Fruit fly (Drosophila melanogaster) whole organism, embryonic: ENCODE results near the gene dls.

ENCODE experiments used
- CG10366 ChIP-seq: fragments of 200-800 bp; sonication (Bioruptor generic); IDR thresholded peaks from 2 replicates; pipeline ENCODE4 v1.3.6; 2022; ENCODE audit warnings: missing biosample characterization, missing genetic modification characterization
- CG12071 ChIP-seq: fragments of 200-800 bp; sonication (Bioruptor generic); optimal IDR thresholded peaks from 3 replicates; lab custom pipeline; 2018; ENCODE audit warnings: missing biosample characterization, mild to moderate bottlenecking, missing genetic modification characterization
- CG12155 ChIP-seq: fragments of 200-800 bp; sonication (Bioruptor generic); optimal IDR thresholded peaks from 3 replicates; lab custom pipeline; 2016; ENCODE audit warnings: missing biosample characterization, missing genetic modification characterization
- CG13296 ChIP-seq: fragments of 200-800 bp; sonication (Bioruptor generic); optimal IDR thresholded peaks from 3 replicates; lab custom pipeline; 2018; ENCODE audit warnings: missing biosample characterization, mild to moderate bottlenecking, missing genetic modification characterization
- CG31388 ChIP-seq: fragments of 200-800 bp; sonication (Bioruptor generic); optimal IDR thresholded peaks from 2 replicates; lab custom pipeline; 2016; ENCODE audit warnings: missing biosample characterization, missing genetic modification characterization
- CG3281 ChIP-seq: fragments of 200-800 bp; sonication (Bioruptor generic); optimal IDR thresholded peaks from 3 replicates; lab custom pipeline; 2017; ENCODE audit warnings: missing biosample characterization, mild to moderate bottlenecking, missing genetic modification characterization
- CG4360 ChIP-seq: fragments of 200-800 bp; sonication (Bioruptor generic); IDR thresholded peaks from 2 replicates; pipeline ENCODE4 v1.3.6; 2022; ENCODE audit warnings: missing biosample characterization, missing genetic modification characterization
- CG4617 ChIP-seq: fragments of 200-800 bp; sonication (Bioruptor generic); optimal IDR thresholded peaks from 3 replicates; lab custom pipeline; 2016; ENCODE audit warnings: missing biosample characterization, missing genetic modification characterization, borderline replicate concordance
- CG5953 ChIP-seq: fragments of 200-800 bp; sonication (Bioruptor generic); IDR thresholded peaks from 2 replicates; pipeline ENCODE4 v1.3.6; 2022; ENCODE audit warnings: missing biosample characterization, missing genetic modification characterization
- CG7357 ChIP-seq: fragments of 200-800 bp; sonication (Bioruptor generic); IDR thresholded peaks from 3 replicates; pipeline ENCODE4 v1.3.6; 2022; ENCODE audit warnings: missing biosample characterization, missing genetic modification characterization
- CG7745 ChIP-seq: fragments of 200-800 bp; sonication (Bioruptor generic); optimal IDR thresholded peaks from 2 replicates; lab custom pipeline; 2018; ENCODE audit warnings: missing biosample characterization, mild to moderate bottlenecking, missing genetic modification characterization, moderate library complexity
- CG9797 ChIP-seq: fragments of 200-800 bp; sonication (Bioruptor generic); optimal IDR thresholded peaks from 3 replicates; lab custom pipeline; 2018; ENCODE audit warnings: missing biosample characterization, mild to moderate bottlenecking, missing genetic modification characterization
- Chrac-16 ChIP-seq: fragments of 200-800 bp; sonication (Bioruptor generic); optimal IDR thresholded peaks from 3 replicates; lab custom pipeline; 2016; ENCODE audit warnings: missing biosample characterization, missing genetic modification characterization
- Dbx ChIP-seq: fragments of 200-800 bp; sonication (Bioruptor generic); IDR thresholded peaks from 3 replicates; pipeline ENCODE4 v1.3.6; 2022; ENCODE audit warnings: missing biosample characterization, missing genetic modification characterization
- Deaf1 ChIP-seq: fragments of 200-800 bp; optimal IDR thresholded peaks from 3 replicates; lab custom pipeline; 2019; ENCODE audit warnings: missing biosample characterization, mild to moderate bottlenecking, missing genetic modification characterization, moderate library complexity
- Dll ChIP-seq: fragments of 200-800 bp; sonication (Bioruptor generic); IDR thresholded peaks from 4 replicates; pipeline ENCODE4 v1.3.6; 2022; ENCODE audit warnings: missing biosample characterization, missing genetic modification characterization; ENCODE audit not compliant: partially characterized antibody
- E2f2 ChIP-seq: fragments of 200-800 bp; sonication (Bioruptor generic); IDR thresholded peaks from 2 replicates; pipeline ENCODE4 v1.3.6; 2022; ENCODE audit warnings: missing biosample characterization, missing genetic modification characterization
- Fer1 ChIP-seq: fragments of 200-800 bp; sonication (Bioruptor generic); optimal IDR thresholded peaks from 2 replicates; lab custom pipeline; 2017; ENCODE audit warnings: missing biosample characterization, mild to moderate bottlenecking, missing genetic modification characterization
- Fer3 ChIP-seq: fragments of 200-800 bp; sonication (Bioruptor generic); optimal IDR thresholded peaks from 2 replicates; lab custom pipeline; 2018; ENCODE audit warnings: missing biosample characterization, mild to moderate bottlenecking, missing genetic modification characterization, moderate library complexity
- HLHmδ ChIP-seq: fragments of 200-800 bp; sonication (Bioruptor generic); optimal IDR thresholded peaks from 2 replicates; lab custom pipeline; 2018; ENCODE audit warnings: missing biosample characterization, mild to moderate bottlenecking, missing genetic modification characterization, moderate library complexity
- HmgZ ChIP-seq: fragments of 200-800 bp; sonication (Bioruptor generic); optimal IDR thresholded peaks from 2 replicates; lab custom pipeline; 2018; ENCODE audit warnings: missing biosample characterization, mild to moderate bottlenecking, missing genetic modification characterization
- Hmr ChIP-seq: fragments of 200-800 bp; sonication (Bioruptor generic); optimal IDR thresholded peaks from 3 replicates; lab custom pipeline; 2017; ENCODE audit warnings: mild to moderate bottlenecking, missing biosample characterization, missing genetic modification reagents, missing genetic modification characterization
- Max ChIP-seq: fragments of 200-800 bp; sonication (Bioruptor generic); optimal IDR thresholded peaks from 2 replicates; lab custom pipeline; 2016; ENCODE audit warnings: missing biosample characterization, mild to moderate bottlenecking, missing genetic modification characterization
- Med ChIP-seq: fragments of 200-800 bp; sonication (Bioruptor generic); peaks from one replicate; lab custom pipeline; 2016; ENCODE audit warnings: missing biosample characterization, missing genetic modification characterization, mild to moderate bottlenecking, inconsistent platforms, moderate library complexity
- Mrtf ChIP-seq: fragments of 200-800 bp; sonication (Bioruptor generic); IDR thresholded peaks from 3 replicates; pipeline ENCODE4 v1.3.6; 2022; ENCODE audit warnings: missing biosample characterization, missing genetic modification characterization
- NK7.1 ChIP-seq: fragments of 200-800 bp; sonication (Bioruptor generic); optimal IDR thresholded peaks from 3 replicates; lab custom pipeline; 2016; ENCODE audit warnings: missing biosample characterization, missing genetic modification characterization
- Neu2 ChIP-seq: fragments of 200-800 bp; sonication (Bioruptor generic); optimal IDR thresholded peaks from 3 replicates; lab custom pipeline; 2016; ENCODE audit warnings: missing biosample characterization, missing genetic modification characterization, borderline replicate concordance
- bbx ChIP-seq: fragments of 200-800 bp; sonication (Bioruptor generic); IDR thresholded peaks from 2 replicates; pipeline ENCODE4 v1.3.6; 2022; ENCODE audit warnings: missing biosample characterization, missing genetic modification characterization; ENCODE audit not compliant: partially characterized antibody
- bowl ChIP-seq: fragments of 200-800 bp; sonication (Bioruptor generic); IDR thresholded peaks from 2 replicates; pipeline ENCODE4 v1.3.6; 2022; ENCODE audit warnings: missing biosample characterization, missing genetic modification characterization
- bsh ChIP-seq, 2 experiments: fragments of 200-800 bp; sonication (Bioruptor generic); optimal IDR thresholded peaks; 2 replicates each; lab custom pipeline; 2017 to 2018; ENCODE audit warnings: mild to moderate bottlenecking in 2 of 2, missing biosample characterization in 2 of 2, missing genetic modification characterization in 2 of 2, moderate library complexity in 1 of 2
- cad ChIP-seq: fragments of >200 bp; optimal IDR thresholded peaks from 2 replicates; lab custom pipeline; 2017; ENCODE audit warnings: missing biosample characterization, missing genetic modification characterization
- dan ChIP-seq: fragments of 200-800 bp; sonication (Bioruptor generic); IDR thresholded peaks from 2 replicates; pipeline ENCODE4 v1.3.6; 2022; ENCODE audit warnings: missing biosample characterization, missing genetic modification characterization
- disco-r ChIP-seq: fragments of 200-800 bp; sonication (Bioruptor generic); optimal IDR thresholded peaks from 2 replicates; lab custom pipeline; 2016; ENCODE audit warnings: missing biosample characterization, missing genetic modification characterization
- ewg ChIP-seq: fragments of 200-800 bp; sonication (Bioruptor generic); optimal IDR thresholded peaks from 3 replicates; lab custom pipeline; 2017; ENCODE audit warnings: mild to moderate bottlenecking, missing biosample characterization, missing genetic modification reagents, missing genetic modification characterization
- gce ChIP-seq: fragments of 200-800 bp; sonication (Bioruptor generic); IDR thresholded peaks from 3 replicates; pipeline ENCODE4 v1.3.6; 2022; ENCODE audit warnings: missing biosample characterization, missing genetic modification characterization
- gfzf ChIP-seq: fragments of 200-800 bp; sonication (Bioruptor generic); optimal IDR thresholded peaks from 2 replicates; lab custom pipeline; 2016; ENCODE audit warnings: missing biosample characterization, mild to moderate bottlenecking, missing genetic modification characterization, moderate library complexity
- her ChIP-seq: fragments of 200-800 bp; sonication (Bioruptor generic); optimal IDR thresholded peaks from 2 replicates; lab custom pipeline; 2016; ENCODE audit warnings: missing biosample characterization, missing genetic modification characterization
- hth ChIP-seq: fragments of >200 bp; optimal IDR thresholded peaks from 2 replicates; lab custom pipeline; 2017; ENCODE audit warnings: inconsistent platforms
- insv ChIP-seq, 2 experiments: fragments of 200-800 bp; sonication (Bioruptor generic); optimal IDR thresholded peaks; 3 replicates each; lab custom pipeline; 2016 to 2018; ENCODE audit warnings: missing biosample characterization in 2 of 2, missing genetic modification characterization in 2 of 2
- ken ChIP-seq: fragments of 200-800 bp; sonication (Bioruptor generic); IDR thresholded peaks from 3 replicates; pipeline ENCODE4 v1.3.6; 2022; ENCODE audit warnings: missing biosample characterization, missing genetic modification characterization
- kni ChIP-seq: fragments of 200-800 bp; sonication (Bioruptor generic); optimal IDR thresholded peaks from 3 replicates; lab custom pipeline; 2017; ENCODE audit warnings: mild to moderate bottlenecking, missing biosample characterization, missing genetic modification reagents, missing genetic modification characterization
- lola ChIP-seq, 3 experiments: fragments of >200 bp in 2 of 3; fragments of 200-800 bp in 1 of 3; sonication (Bioruptor generic) in 1 of 3; optimal IDR thresholded peaks; 2 replicates each; lab custom pipeline; 2017 to 2019; ENCODE audit warnings: missing biosample characterization in 3 of 3, missing genetic modification characterization in 3 of 3, mild to moderate bottlenecking in 1 of 3, moderate library complexity in 1 of 3
- pum ChIP-seq: fragments of 200-800 bp; sonication (Bioruptor generic); optimal IDR thresholded peaks from 2 replicates; lab custom pipeline; 2016; ENCODE audit warnings: missing biosample characterization, missing genetic modification characterization
- run ChIP-seq: fragments of 200-800 bp; sonication (Bioruptor generic); optimal IDR thresholded peaks from 3 replicates; lab custom pipeline; 2018; ENCODE audit warnings: missing biosample characterization, mild to moderate bottlenecking, missing genetic modification characterization
- scrt ChIP-seq: fragments of 200-800 bp; sonication (Bioruptor generic); optimal IDR thresholded peaks from 2 replicates; lab custom pipeline; 2018; ENCODE audit warnings: missing biosample characterization, mild to moderate bottlenecking, missing genetic modification characterization, moderate library complexity
- sna ChIP-seq: fragments of 200-800 bp; sonication (Bioruptor generic); IDR thresholded peaks from 2 replicates; pipeline ENCODE4 v1.3.6; 2022; ENCODE audit warnings: missing biosample characterization, missing genetic modification characterization; ENCODE audit not compliant: partially characterized antibody
- tap ChIP-seq: fragments of 200-800 bp; optimal IDR thresholded peaks from 3 replicates; lab custom pipeline; 2019; ENCODE audit warnings: missing biosample characterization, mild to moderate bottlenecking, missing genetic modification characterization, moderate library complexity
- trem ChIP-seq: fragments of 200-800 bp; optimal IDR thresholded peaks from 3 replicates; lab custom pipeline; 2019; ENCODE audit warnings: missing biosample characterization, mild to moderate bottlenecking, missing genetic modification characterization, moderate library complexity
- wek ChIP-seq: fragments of 200-800 bp; sonication (Bioruptor generic); optimal IDR thresholded peaks from 3 replicates; lab custom pipeline; 2018; ENCODE audit warnings: missing biosample characterization, mild to moderate bottlenecking, missing genetic modification characterization, moderate library complexity

dls gene

DNA sequence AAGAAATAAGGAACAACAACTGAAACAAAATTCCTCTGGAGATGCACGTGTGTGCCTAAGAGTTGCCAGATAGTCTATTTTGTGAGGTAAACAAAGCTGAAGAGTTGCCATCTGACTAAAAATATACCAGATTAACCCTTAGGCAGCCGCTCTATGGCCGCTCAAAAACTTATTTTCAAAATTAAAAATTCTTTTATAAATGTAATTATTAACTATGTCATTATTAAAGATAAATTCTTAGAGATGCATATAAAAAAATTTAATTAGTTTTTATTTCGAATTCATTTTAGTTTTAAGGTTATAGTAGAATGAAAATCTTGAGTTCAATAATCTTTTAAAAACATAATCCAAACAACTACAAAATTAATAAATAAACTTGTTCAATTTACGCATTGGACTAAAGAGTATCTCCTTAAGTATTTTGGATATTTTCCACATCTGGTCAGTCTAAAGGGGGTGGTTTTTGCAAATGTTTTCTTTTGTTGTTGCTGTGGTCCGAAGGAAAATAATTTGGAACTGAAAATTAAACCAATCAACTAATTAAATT, 27.6 kb downstream of the dls start, which contains the start of gene Tmx3 (continued):
- TF ChIP-seq cad (GFP tag; lab: Kevin White, UChicago) (no peak), wek (GFP tag; lab: Kevin White, UChicago) (no peak), NK7.1 (GFP tag; lab: Kevin White, UChicago) (no peak), insv (GFP tag; optimal IDR thresholded peaks at IDR 0.05; lab: Kevin White, UChicago) (peak in 1 of 2 experiments; percentile 58), CG7745 (tag; lab: Kevin White, UChicago) (no peak), CG5953 (GFP tag; lab: Robert Waterston, UW) (peak; percentile 84), Deaf1 (tag; lab: Kevin White, UChicago) (no peak), CG31388 (GFP tag; lab: Kevin White, UChicago) (peak; percentile 29), bbx (GFP tag; lab: Robert Waterston, UW) (no peak), gfzf (GFP tag; lab: Kevin White, UChicago) (peak; percentile 60), scrt (peak; percentile 67), Neu2 (GFP tag; lab: Kevin White, UChicago) (no peak), sna (GFP tag; lab: Robert Waterston, UW) (no peak), Med (GFP tag; lab: Kevin White, UChicago) (peak; percentile 94), HmgZ (tag; lab: Kevin White, UChicago) (peak; percentile 78), run (peak; percentile 30), CG10366 (GFP tag; lab: Robert Waterston, UW) (peak; percentile 91), CG3281 (GFP tag; lab: Kevin White, UChicago) (peak; percentile 74), CG4617 (GFP tag; lab: Kevin White, UChicago) (peak; percentile 90), CG12155 (GFP tag; lab: Kevin White, UChicago) (peak; percentile 87), CG9797 (GFP tag; lab: Kevin White, UChicago) (peak; percentile 38), HLHmδ (GFP tag; lab: Kevin White, UChicago) (no peak), bowl (peak; percentile 58; the same call in 1 of the 2 replicates), her (peak; percentile 9), disco-r (GFP tag; lab: Kevin White, UChicago) (peak; percentile 14), Max (peak; percentile 91), Dll (0 out of 4 replicates have a peak, but pooled peaks have one; percentile 38), Mrtf (GFP tag; lab: Robert Waterston, UW) (peak; percentile 84; the same call in 2 of the 3 replicates), lola (GFP tag; optimal IDR thresholded peaks at IDR 0.05; lab: Kevin White, UChicago) (peak in 1 of 3 experiments; percentile 91), Fer3 (tag; lab: Kevin White, UChicago) (peak; percentile 83), kni (GFP tag; lab: Kevin White, UChicago) (no peak), E2f2 (GFP tag; lab: Robert Waterston, UW) (peak; percentile 73), bsh (GFP tag; optimal IDR thresholded peaks at IDR 0.05; lab: Kevin White, UChicago) (peak in 1 of 2 experiments; percentile 90), CG7357 (GFP tag; lab: Robert Waterston, UW) (peak; percentile 77), Fer1 (GFP tag; lab: Kevin White, UChicago) (no peak), CG13296 (GFP tag; lab: Kevin White, UChicago) (peak; percentile 34), Hmr (peak; percentile 87), CG4360 (GFP tag; lab: Robert Waterston, UW) (peak; percentile 68), gce (GFP tag; lab: Robert Waterston, UW) (peak; percentile 76; the same call in 2 of the 3 replicates), CG12071 (GFP tag; lab: Kevin White, UChicago) (no peak), tap (tag; lab: Kevin White, UChicago) (peak; percentile 77), ewg (GFP tag; lab: Kevin White, UChicago) (peak; percentile 70), hth (lab: Kevin White, UChicago) (no peak), pum (GFP tag; lab: Kevin White, UChicago) (peak; percentile 55), dan (no peak), Chrac-16 (GFP tag; lab: Kevin White, UChicago) (peak; percentile 86), ken (peak; percentile 92), Dbx (GFP tag; lab: Robert Waterston, UW) (peak; percentile 95), trem (tag; lab: Kevin White, UChicago) (peak; percentile 83)
